Worm (Caenorhabditis elegans) whole organism, dauer: ENCODE measurements around the gene nlp-60.
"Not testable (repeated sequence)": the region's sequence is repeated elsewhere in the genome, so short reads cannot be mapped to it uniquely, and the experiment has no call there.

ENCODE experiments used
- unc-62 ChIP-seq: sonication (generic microtip); optimal IDR thresholded peaks from 2 replicates; lab custom pipeline; 2017; ENCODE audit warnings: missing biosample characterization, missing genetic modification reagents, missing genetic modification characterization

nlp-60 gene

DNA sequence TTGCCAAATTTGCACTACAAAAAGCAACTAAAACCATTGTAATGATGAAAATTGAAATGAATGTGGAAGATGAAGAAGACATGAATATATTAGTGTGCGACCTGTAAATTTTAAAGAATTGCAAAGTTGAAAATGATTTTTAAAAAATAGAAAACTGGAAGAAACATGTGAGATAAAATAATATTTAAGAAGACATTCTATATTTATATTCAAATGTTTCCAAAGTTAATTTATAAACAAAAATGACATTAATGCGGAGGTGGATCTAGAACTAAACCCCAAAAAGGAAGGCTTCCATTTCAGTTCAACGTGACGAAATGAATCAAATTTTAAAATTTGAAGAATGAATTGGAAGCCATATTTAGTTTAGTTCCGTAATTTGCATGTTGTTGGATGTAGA, at the start of gene nlp-60:
nlp-60 (minus strand) TSS at position 101 of the 400 bp plus-strand sequence.
- TF ChIP-seq unc-62 (GFP tag; lab: Kevin White, UChicago) = no peak

DNA sequence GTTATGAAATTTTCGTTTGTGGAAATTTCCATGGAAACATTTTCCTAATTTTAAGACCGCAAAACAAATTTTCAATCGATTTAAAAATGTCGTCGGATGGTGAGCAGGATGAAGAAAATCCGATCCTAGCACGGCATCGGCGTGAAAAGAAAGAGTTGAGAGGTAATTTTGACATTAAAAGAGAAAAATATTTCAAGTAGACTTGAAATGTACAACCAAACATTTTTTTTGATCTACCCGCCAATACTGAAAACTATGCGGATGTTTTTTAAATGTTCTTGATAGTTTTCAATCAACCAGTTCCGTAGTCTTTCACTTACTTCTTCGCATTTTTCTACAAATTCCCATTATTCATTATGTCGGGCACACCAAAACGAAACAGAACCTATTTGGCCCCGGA, 49.0 kb upstream of the nlp-60 start, which contains the start of gene otub-3:
otub-3 (plus strand) TSS at position 56 of the 400 bp plus-strand sequence.
- no peak for TF ChIP-seq unc-62 (GFP tag; lab: Kevin White, UChicago)

DNA sequence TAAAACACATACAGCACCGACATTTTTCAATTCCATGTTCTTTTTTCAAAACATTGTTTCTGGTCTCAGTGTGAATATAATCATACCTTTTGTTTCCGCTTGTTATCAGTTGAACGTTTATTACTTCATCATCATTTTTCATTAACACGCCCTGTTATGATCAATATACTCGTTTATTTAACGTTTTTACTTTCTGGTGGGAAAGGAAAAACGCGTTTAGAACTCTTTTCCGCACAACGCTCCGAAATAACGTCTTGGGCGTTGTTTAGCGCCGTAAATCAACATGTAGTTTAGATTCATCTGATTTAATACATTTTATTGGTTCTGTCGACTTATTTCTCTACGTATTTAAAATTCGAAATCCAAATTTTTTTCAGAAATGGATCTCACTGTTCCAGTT, 46.2 kb upstream of the nlp-60 start, which contains the start of gene pgm-3:
pgm-3 (plus strand) TSS at position 378 of the 400 bp plus-strand sequence.
- no peak for TF ChIP-seq unc-62 (GFP tag; lab: Kevin White, UChicago)

- TF ChIP-seq unc-62 (GFP tag; lab: Kevin White, UChicago) = no peak
These were observed 45.8 kb upstream of the nlp-60 start for ce11 chrIV:8724907-8725306.

DNA sequence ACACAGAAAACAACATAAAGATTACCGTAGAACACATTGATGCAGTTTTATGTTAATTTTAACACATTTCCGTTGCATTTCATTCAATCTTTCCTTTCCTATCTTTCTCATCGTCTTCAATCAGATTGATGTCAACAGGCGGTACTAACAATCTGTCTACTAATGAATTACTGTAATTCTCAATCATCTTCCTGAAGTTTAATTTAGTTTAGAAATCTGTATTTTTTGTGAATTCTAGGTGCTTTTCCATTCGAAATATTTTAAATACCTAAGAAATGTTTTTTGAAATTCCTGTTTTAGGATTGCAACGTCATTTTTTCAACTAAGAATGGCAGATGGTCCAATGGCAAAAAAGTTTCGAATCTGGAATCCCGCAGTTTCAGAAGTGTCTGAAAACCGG, 44.6 kb upstream of the nlp-60 start, which contains the start of gene F21D5.9:
F21D5.9 (plus strand) TSS at position 301 of the 400 bp plus-strand sequence.
- TF ChIP-seq unc-62 (GFP tag; lab: Kevin White, UChicago) = no peak

DNA sequence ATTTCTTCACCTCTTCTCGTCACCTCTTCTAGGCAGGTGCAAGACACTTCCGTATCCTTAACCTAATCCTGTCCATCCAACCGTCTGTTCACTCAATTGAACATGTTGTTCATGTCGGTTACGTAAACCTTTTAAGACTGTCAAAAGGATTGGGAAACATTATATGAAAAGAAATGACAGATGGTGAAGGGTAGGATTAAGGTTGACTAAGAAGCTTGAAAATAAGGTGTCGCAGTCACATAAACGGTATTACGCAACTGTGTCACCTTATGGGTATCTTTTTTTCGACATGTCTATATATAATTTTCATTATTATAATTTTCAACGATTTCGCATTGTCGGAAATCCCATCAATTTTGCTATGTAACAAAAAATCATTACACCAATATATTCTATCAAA, 43.7 kb upstream of the nlp-60 start:
- TF ChIP-seq unc-62 (GFP tag; lab: Kevin White, UChicago) = no peak

- TF ChIP-seq unc-62 (GFP tag; lab: Kevin White, UChicago) = no peak
These were observed 39.0 kb upstream of the nlp-60 start, which contains the start of gene H23L24.1 for ce11 chrIV:8718153-8718552. Gene H23L24.1, plus strand, starts transcription at chrIV:8718453.

DNA sequence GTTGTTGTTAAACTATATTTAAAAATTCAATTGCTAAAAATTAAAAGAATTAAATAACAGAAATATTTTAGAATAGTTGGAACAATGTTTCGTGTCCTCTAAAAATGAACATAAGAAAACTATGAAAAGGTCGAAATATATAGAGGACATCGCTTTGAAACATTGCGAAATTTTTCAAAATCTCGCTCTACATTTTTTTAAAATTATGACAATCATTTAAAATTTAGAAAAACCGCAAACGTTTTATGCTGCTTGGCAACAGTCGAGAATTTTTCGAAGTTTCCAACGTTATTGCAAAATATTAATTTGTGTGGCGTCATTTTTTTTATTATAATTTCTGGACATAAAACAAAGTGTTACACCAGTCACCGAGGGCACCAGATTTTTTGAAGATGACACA, 35.9 kb upstream of the nlp-60 start, which contains the start of the genes parg-2 and ipla-5:
parg-2 (minus strand) TSS at position 101 of the 400 bp plus-strand sequence.
ipla-5 (plus strand) TSS at position 216 of the 400 bp plus-strand sequence.
- TF ChIP-seq unc-62 (GFP tag; lab: Kevin White, UChicago) = not testable (repeated sequence)

ce11 chrIV:8708046-8708445, 28.9 kb upstream of the nlp-60 start:
- TF ChIP-seq unc-62 (GFP tag; lab: Kevin White, UChicago) = no peak

ce11 chrIV:8705504-8705903, 26.4 kb upstream of the nlp-60 start, which contains the start of gene H23L24.4:
Gene H23L24.4, minus strand, starts transcription at chrIV:8705604.
- TF ChIP-seq unc-62 (GFP tag; lab: Kevin White, UChicago) = no peak

ce11 chrIV:8697436-8697835, 18.3 kb upstream of the nlp-60 start, which contains the start of gene ttll-11:
Gene ttll-11, plus strand, starts transcription at chrIV:8697736.
- no peak for TF ChIP-seq unc-62 (GFP tag; lab: Kevin White, UChicago)

DNA sequence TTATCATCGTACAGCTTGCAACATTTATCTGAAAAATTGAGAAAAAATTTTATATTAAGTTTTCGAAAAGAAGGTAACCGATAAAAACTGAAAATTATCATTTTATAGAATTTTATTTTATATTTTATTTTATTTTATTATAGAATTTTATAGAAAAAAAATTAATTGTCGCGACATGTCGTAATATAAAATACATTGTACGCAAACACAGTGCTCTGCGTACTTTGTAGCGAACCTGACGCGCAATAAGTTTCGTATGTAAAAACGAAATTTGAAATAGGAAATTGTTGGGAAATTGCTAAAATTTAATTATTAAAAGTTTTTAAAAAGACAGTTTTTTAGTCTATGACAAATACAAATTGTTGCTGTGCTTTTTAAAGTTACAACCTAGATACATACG, 12.4 kb upstream of the nlp-60 start, which contains the start of the genes hst-1 and ints-6:
hst-1 (minus strand) TSS at position 28 of the 400 bp plus-strand sequence.
ints-6 (plus strand) TSS at position 260 of the 400 bp plus-strand sequence.
- no peak for TF ChIP-seq unc-62 (GFP tag; lab: Kevin White, UChicago)

DNA sequence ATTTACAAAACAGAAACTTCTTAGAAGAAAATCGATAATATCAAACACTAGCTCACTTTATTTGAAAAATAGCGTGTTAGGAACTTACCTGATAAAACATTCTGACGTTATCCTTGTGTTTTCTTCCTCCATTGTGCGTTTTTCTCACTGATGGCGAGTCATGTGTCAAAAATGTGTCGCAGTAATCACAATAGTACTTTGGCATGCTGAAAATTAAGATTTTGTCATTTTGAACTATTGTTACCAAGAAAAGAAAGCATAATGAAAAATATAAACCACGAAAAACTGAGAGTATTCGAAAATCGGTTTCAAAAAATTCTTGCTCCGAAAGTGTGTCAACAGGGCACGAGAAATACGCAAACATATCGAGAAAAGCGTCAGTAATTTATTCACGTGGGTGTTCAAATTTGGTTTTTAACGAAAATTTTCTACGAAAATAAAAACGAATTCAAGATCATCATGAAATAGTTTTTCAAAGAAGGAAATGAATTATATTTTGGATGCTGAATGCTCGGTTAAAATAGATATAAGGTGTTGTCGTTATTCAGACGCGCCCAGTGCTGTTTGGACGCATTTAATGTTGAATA, 8.6 kb upstream of the nlp-60 start, which contains the start of gene snrp-3:
snrp-3 (minus strand) TSS at position 206 of the 587 bp plus-strand sequence.
- no peak for TF ChIP-seq unc-62 (GFP tag; lab: Kevin White, UChicago)

DNA sequence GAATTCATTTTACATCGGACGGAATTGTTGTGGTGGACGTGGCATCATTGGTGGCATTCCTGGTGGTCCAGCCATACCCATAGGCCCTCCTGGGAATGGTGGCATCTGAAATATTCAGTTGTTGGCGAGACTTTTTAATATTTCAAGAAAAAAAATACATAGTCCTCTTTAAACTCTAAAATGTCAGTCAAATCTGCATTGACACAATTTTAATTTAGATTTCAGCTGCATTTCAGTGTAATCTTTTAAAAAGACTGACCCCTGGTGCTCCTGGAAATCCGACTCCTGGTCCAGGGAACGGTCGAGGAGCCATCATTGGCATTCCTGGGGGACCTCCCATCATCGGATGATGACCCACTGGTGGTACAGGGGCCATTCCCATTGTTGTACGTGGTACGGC, 7.8 kb upstream of the nlp-60 start:
- TF ChIP-seq unc-62 (GFP tag; lab: Kevin White, UChicago) = no peak

- TF ChIP-seq unc-62 (GFP tag; lab: Kevin White, UChicago) = no peak
These were observed 7.4 kb upstream of the nlp-60 start, which contains the start of gene pole-2 for ce11 chrIV:8686510-8686909. Gene pole-2, minus strand, starts transcription at chrIV:8686610.

DNA sequence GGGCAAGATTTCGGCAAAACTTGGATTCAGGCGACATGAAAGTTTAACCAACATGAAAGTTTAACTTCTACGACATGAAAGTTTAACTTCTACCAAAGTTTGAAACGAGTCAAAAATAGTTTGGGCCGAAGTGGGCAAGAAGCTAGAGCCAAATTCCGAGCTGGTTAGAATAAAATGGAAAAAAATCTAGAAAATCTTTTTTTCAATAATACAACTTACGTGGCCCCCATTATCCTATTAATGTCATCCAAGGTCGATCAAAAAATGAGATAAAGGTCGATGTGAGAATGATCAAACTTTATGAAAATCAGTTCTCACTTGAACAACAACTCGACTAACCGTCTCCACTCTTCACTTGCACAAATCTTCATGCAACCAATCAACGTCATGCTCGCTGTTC, 1.8 kb downstream of the nlp-60 start, which contains the start of gene F08B4.8:
F08B4.8 (plus strand) TSS at position 301 of the 400 bp plus-strand sequence.
- TF ChIP-seq unc-62 (GFP tag; lab: Kevin White, UChicago) = no peak
